Fruit fly (Drosophila melanogaster) whole organism: ENCODE data around the gene CG4502.

Source experiments
- Dll ChIP-seq: fragments of >200 bp; optimal IDR thresholded peaks from 2 replicates; lab custom pipeline; 2017
- pan ChIP-seq: fragments of >200 bp; optimal IDR thresholded peaks from 2 replicates; lab custom pipeline; 2017
- psq ChIP-seq: fragments of >200 bp; optimal IDR thresholded peaks from 2 replicates; lab custom pipeline; 2017
- usp ChIP-seq: fragments of >200 bp; optimal IDR thresholded peaks from 2 replicates; lab custom pipeline; 2017; ENCODE audit warnings: missing biosample characterization, missing genetic modification characterization, mixed read lengths

DNA sequence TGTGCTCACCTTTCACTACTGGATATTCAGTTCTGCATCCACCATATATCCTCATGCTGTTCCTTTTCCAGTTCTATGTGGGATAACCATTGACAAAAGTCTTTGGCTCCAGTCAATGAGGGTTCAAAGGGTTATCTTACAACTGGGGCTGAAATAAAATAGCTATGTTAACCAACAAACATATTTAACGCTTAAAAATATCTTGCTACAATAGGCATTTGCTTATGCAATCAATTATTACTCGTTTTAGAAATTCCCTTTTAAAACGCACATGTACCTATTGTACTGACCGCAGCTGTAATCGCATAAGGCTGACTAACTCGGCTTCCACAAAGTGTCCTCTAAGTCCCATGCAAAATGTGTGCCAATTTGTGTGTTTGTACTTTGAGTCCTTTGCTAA is 24.8 kb downstream of the CG4502 start:
- TF ChIP-seq psq (no peak), pan (lab: Kevin White, UChicago) (no peak), Dll (lab: Kevin White, UChicago) (no peak), usp (no peak)
